Worm (Caenorhabditis elegans) whole organism, L4/young adult: ENCODE results near the gene C25H3.10.

Experiments
- W03F9.2 ChIP-seq: fragments of 150-350 bp; optimal IDR thresholded peaks from 2 replicates; lab custom pipeline; 2014; ENCODE audit warnings: missing biosample characterization, missing genetic modification characterization
- dao-5 ChIP-seq: sonication (generic microtip); optimal IDR thresholded peaks from 2 replicates; lab custom pipeline; 2016; ENCODE audit warnings: missing genotype, missing genetic modification characterization, moderate library complexity, missing compliant biosample characterization
- him-1 ChIP-seq: sonication (generic microtip); optimal IDR thresholded peaks from 2 replicates; lab custom pipeline; 2016; ENCODE audit warnings: missing genotype, missing genetic modification reagents, missing genetic modification characterization, missing compliant biosample characterization

DNA sequence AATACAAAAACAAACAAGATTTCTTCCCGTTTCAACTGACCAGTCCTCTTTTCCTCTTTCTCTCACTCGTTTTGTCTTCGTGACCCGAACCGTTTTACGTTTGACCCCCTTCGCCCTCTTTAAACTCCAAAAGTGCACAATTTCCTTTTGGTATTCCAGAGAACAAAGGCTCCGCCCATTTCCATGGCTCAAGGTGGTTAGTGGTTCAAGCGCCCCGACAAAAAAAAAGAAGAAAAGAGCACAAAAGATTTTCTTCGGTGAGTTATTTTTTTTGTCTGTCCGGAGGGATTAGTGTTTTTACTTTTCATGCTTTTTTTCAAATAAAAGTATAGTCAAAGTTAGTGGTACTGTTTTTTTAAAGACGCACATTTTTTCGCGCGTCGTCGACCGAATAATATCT is 8.8 kb upstream of the C25H3.10 start, which contains the start of gene osta-2:
- no peak for TF ChIP-seq dao-5 (tag; lab: Kevin White, UChicago)
- no peak for TF ChIP-seq him-1 (tag; lab: Kevin White, UChicago)
- no peak for TF ChIP-seq W03F9.2
